Fruit fly (Drosophila melanogaster) whole organism, embryonic: ENCODE data around the gene LManIV.
A peak's percentile ranks its signal among the peaks of the same experiment; 100 is the strongest.

Source experiments
- Adf1 ChIP-seq: fragments of 200-800 bp; sonication (Bioruptor generic); IDR thresholded peaks from 2 replicates; pipeline ENCODE4 v1.3.6; 2022; ENCODE audit warnings: missing biosample characterization, missing genetic modification characterization
- B-H1 ChIP-seq: fragments of 200-800 bp; sonication (Bioruptor generic); IDR thresholded peaks from 3 replicates; pipeline ENCODE4 v1.3.6; 2022; ENCODE audit warnings: missing biosample characterization, missing genetic modification characterization
- B-H2 ChIP-seq: fragments of 200-800 bp; sonication (Bioruptor generic); optimal IDR thresholded peaks from 2 replicates; lab custom pipeline; 2018; ENCODE audit warnings: missing biosample characterization, mild to moderate bottlenecking, missing genetic modification characterization
- Bdp1 ChIP-seq: fragments of 200-800 bp; sonication (Bioruptor generic); optimal IDR thresholded peaks from 3 replicates; lab custom pipeline; 2016; ENCODE audit warnings: missing biosample characterization, missing genetic modification characterization
- CG10209 ChIP-seq: fragments of 200-800 bp; sonication (Bioruptor generic); optimal IDR thresholded peaks from 3 replicates; lab custom pipeline; 2017; ENCODE audit warnings: missing biosample characterization, mild to moderate bottlenecking, missing genetic modification characterization, missing genetic modification reagents
- CG11504 ChIP-seq: fragments of 200-800 bp; sonication (Bioruptor generic); optimal IDR thresholded peaks from 3 replicates; lab custom pipeline; 2019; ENCODE audit warnings: missing biosample characterization, mild to moderate bottlenecking, missing genetic modification characterization, moderate library complexity
- CG12391 ChIP-seq: fragments of 200-800 bp; sonication (Bioruptor generic); optimal IDR thresholded peaks from 3 replicates; lab custom pipeline; 2018; ENCODE audit warnings: missing biosample characterization, mild to moderate bottlenecking, missing genetic modification characterization, moderate library complexity
- CG14014 ChIP-seq: fragments of 200-800 bp; sonication (Bioruptor generic); IDR thresholded peaks from 2 replicates; pipeline ENCODE4 v1.3.6; 2022; ENCODE audit warnings: missing biosample characterization, missing genetic modification characterization
- CG14710 ChIP-seq: fragments of 200-800 bp; sonication (Bioruptor generic); optimal IDR thresholded peaks from 3 replicates; lab custom pipeline; 2019; ENCODE audit warnings: missing biosample characterization, mild to moderate bottlenecking, missing genetic modification characterization, moderate library complexity
- CG17359 ChIP-seq: fragments of 200-800 bp; sonication (Bioruptor generic); optimal IDR thresholded peaks from 3 replicates; lab custom pipeline; 2018; ENCODE audit warnings: missing biosample characterization, mild to moderate bottlenecking, missing genetic modification characterization, moderate library complexity
- CG18599 ChIP-seq: fragments of 200-800 bp; sonication (Bioruptor generic); optimal IDR thresholded peaks from 3 replicates; lab custom pipeline; 2017; ENCODE audit warnings: missing biosample characterization, missing genetic modification characterization, mild to moderate bottlenecking, moderate library complexity, missing genetic modification reagents
- CG2116 ChIP-seq: fragments of 200-800 bp; sonication (Bioruptor generic); optimal IDR thresholded peaks from 3 replicates; lab custom pipeline; 2018; ENCODE audit warnings: missing biosample characterization, mild to moderate bottlenecking, missing genetic modification characterization
- CG3838 ChIP-seq: fragments of 200-800 bp; sonication (Bioruptor generic); optimal IDR thresholded peaks from 3 replicates; lab custom pipeline; 2016; ENCODE audit warnings: missing biosample characterization, missing genetic modification characterization
- CG4854 ChIP-seq: fragments of 200-800 bp; sonication (Bioruptor generic); optimal IDR thresholded peaks from 2 replicates; lab custom pipeline; 2016; ENCODE audit warnings: missing biosample characterization, missing genetic modification characterization, inconsistent platforms
- CG7786 ChIP-seq: fragments of 200-800 bp; sonication (Bioruptor generic); optimal IDR thresholded peaks from 2 replicates; lab custom pipeline; 2016; ENCODE audit warnings: missing biosample characterization, missing genetic modification characterization
- CG8924 ChIP-seq: fragments of 200-800 bp; optimal IDR thresholded peaks from 3 replicates; lab custom pipeline; 2019; ENCODE audit warnings: missing biosample characterization, mild to moderate bottlenecking, missing genetic modification characterization, moderate library complexity
- CG9727 ChIP-seq: fragments of 200-800 bp; sonication (Bioruptor generic); optimal IDR thresholded peaks from 3 replicates; lab custom pipeline; 2017; ENCODE audit warnings: missing biosample characterization, mild to moderate bottlenecking, missing genetic modification characterization
- CG9817 ChIP-seq: fragments of 200-800 bp; sonication (Bioruptor generic); optimal IDR thresholded peaks from 2 replicates; lab custom pipeline; 2018; ENCODE audit warnings: missing biosample characterization, mild to moderate bottlenecking, missing genetic modification characterization, moderate library complexity
- Dbx ChIP-seq: fragments of 200-800 bp; sonication (Bioruptor generic); IDR thresholded peaks from 3 replicates; pipeline ENCODE4 v1.3.6; 2022; ENCODE audit warnings: missing biosample characterization, missing genetic modification characterization
- Deaf1 ChIP-seq: fragments of 200-800 bp; optimal IDR thresholded peaks from 3 replicates; lab custom pipeline; 2019; ENCODE audit warnings: missing biosample characterization, mild to moderate bottlenecking, missing genetic modification characterization, moderate library complexity
- Dref ChIP-seq: fragments of 200-800 bp; sonication (Bioruptor generic); IDR thresholded peaks from 2 replicates; pipeline ENCODE4 v1.3.6; 2022; ENCODE audit warnings: missing biosample characterization, missing genetic modification characterization
- Fer3 ChIP-seq: fragments of 200-800 bp; sonication (Bioruptor generic); optimal IDR thresholded peaks from 2 replicates; lab custom pipeline; 2018; ENCODE audit warnings: missing biosample characterization, mild to moderate bottlenecking, missing genetic modification characterization, moderate library complexity
- H2.0 ChIP-seq: fragments of 200-800 bp; sonication (Bioruptor generic); IDR thresholded peaks from 2 replicates; pipeline ENCODE4 v1.3.6; 2022; ENCODE audit warnings: missing biosample characterization, missing genetic modification characterization
- HLH54F ChIP-seq: fragments of 200-800 bp; sonication (Bioruptor generic); optimal IDR thresholded peaks from 3 replicates; lab custom pipeline; 2016; ENCODE audit warnings: missing biosample characterization, missing genetic modification characterization
- Hr39 ChIP-seq: fragments of >200 bp; optimal IDR thresholded peaks from 2 replicates; lab custom pipeline; 2017
- NC2α ChIP-seq: fragments of 200-800 bp; sonication (Bioruptor generic); optimal IDR thresholded peaks from 2 replicates; lab custom pipeline; 2016; ENCODE audit warnings: missing biosample characterization, missing genetic modification characterization
- Neu2 ChIP-seq: fragments of 200-800 bp; sonication (Bioruptor generic); optimal IDR thresholded peaks from 3 replicates; lab custom pipeline; 2016; ENCODE audit warnings: missing biosample characterization, missing genetic modification characterization, borderline replicate concordance
- Optix ChIP-seq: fragments of 200-800 bp; sonication (Bioruptor generic); IDR thresholded peaks from 3 replicates; pipeline ENCODE4 v1.3.6; 2022; ENCODE audit warnings: missing biosample characterization, missing genetic modification characterization
- Side ChIP-seq: fragments of 200-800 bp; sonication (Bioruptor generic); optimal IDR thresholded peaks from 2 replicates; lab custom pipeline; 2016; ENCODE audit warnings: missing biosample characterization, missing genetic modification characterization
- Sox102F ChIP-seq: fragments of 200-800 bp; sonication (Bioruptor generic); optimal IDR thresholded peaks from 2 replicates; lab custom pipeline; 2018; ENCODE audit warnings: missing biosample characterization, mild to moderate bottlenecking, missing genetic modification characterization, moderate library complexity
- cas ChIP-seq: fragments of 200-800 bp; sonication (Bioruptor generic); IDR thresholded peaks from 2 replicates; pipeline ENCODE4 v1.3.6; 2022; ENCODE audit warnings: missing biosample characterization, missing genetic modification characterization
- cg ChIP-seq: fragments of 200-800 bp; sonication (Bioruptor generic); optimal IDR thresholded peaks from 3 replicates; lab custom pipeline; 2019; ENCODE audit warnings: missing biosample characterization, mild to moderate bottlenecking, missing genetic modification characterization, moderate library complexity
- emc ChIP-seq: fragments of 200-800 bp; sonication (Bioruptor generic); optimal IDR thresholded peaks from 2 replicates; lab custom pipeline; 2016; ENCODE audit warnings: missing biosample characterization, missing genetic modification characterization
- ems ChIP-seq: fragments of 200-800 bp; sonication (Bioruptor generic); optimal IDR thresholded peaks from 3 replicates; lab custom pipeline; 2016; ENCODE audit warnings: missing biosample characterization, missing genetic modification characterization
- en ChIP-seq: fragments of 200-800 bp; sonication (Bioruptor generic); optimal IDR thresholded peaks from 2 replicates; lab custom pipeline; 2016; ENCODE audit warnings: missing biosample characterization, missing genetic modification characterization
- fd102C ChIP-seq: fragments of 200-800 bp; sonication (Bioruptor generic); optimal IDR thresholded peaks from 2 replicates; lab custom pipeline; 2018; ENCODE audit warnings: missing biosample characterization, mild to moderate bottlenecking, missing genetic modification characterization, moderate library complexity
- gro ChIP-seq: fragments of 200-800 bp; sonication (Bioruptor generic); optimal IDR thresholded peaks from 2 replicates; lab custom pipeline; 2016; ENCODE audit warnings: missing biosample characterization, missing genetic modification characterization
- ham ChIP-seq: fragments of 200-800 bp; sonication (Bioruptor generic); IDR thresholded peaks from 2 replicates; pipeline ENCODE4 v1.3.6; 2022; ENCODE audit warnings: missing biosample characterization, missing genetic modification characterization
- hb ChIP-seq: fragments of 200-800 bp; sonication (Bioruptor generic); IDR thresholded peaks from 3 replicates; pipeline ENCODE4 v1.3.6; 2022; ENCODE audit warnings: missing biosample characterization, missing genetic modification characterization; ENCODE audit not compliant: partially characterized antibody
- lilli ChIP-seq: fragments of 200-800 bp; sonication (Bioruptor generic); optimal IDR thresholded peaks from 3 replicates; lab custom pipeline; 2016; ENCODE audit warnings: missing biosample characterization, missing genetic modification characterization
- maf-S ChIP-seq: fragments of 200-800 bp; sonication (Bioruptor generic); optimal IDR thresholded peaks from 2 replicates; lab custom pipeline; 2016; ENCODE audit warnings: missing biosample characterization, missing genetic modification characterization
- nom ChIP-seq: fragments of 200-800 bp; sonication (Bioruptor generic); optimal IDR thresholded peaks from 2 replicates; lab custom pipeline; 2017; ENCODE audit warnings: missing biosample characterization, missing genetic modification characterization, mild to moderate bottlenecking, moderate library complexity, missing genetic modification reagents
- repo ChIP-seq: fragments of 200-800 bp; sonication (Bioruptor generic); optimal IDR thresholded peaks from 2 replicates; lab custom pipeline; 2016; ENCODE audit warnings: missing biosample characterization, missing genetic modification characterization
- run ChIP-seq: fragments of 200-800 bp; sonication (Bioruptor generic); optimal IDR thresholded peaks from 3 replicates; lab custom pipeline; 2018; ENCODE audit warnings: missing biosample characterization, mild to moderate bottlenecking, missing genetic modification characterization
- scrt ChIP-seq: fragments of 200-800 bp; sonication (Bioruptor generic); optimal IDR thresholded peaks from 2 replicates; lab custom pipeline; 2018; ENCODE audit warnings: missing biosample characterization, mild to moderate bottlenecking, missing genetic modification characterization, moderate library complexity
- sima ChIP-seq: fragments of 200-800 bp; sonication (Bioruptor generic); optimal IDR thresholded peaks from 2 replicates; lab custom pipeline; 2016; ENCODE audit warnings: missing biosample characterization, missing genetic modification characterization
- sisA ChIP-seq: fragments of 200-800 bp; sonication (Bioruptor generic); IDR thresholded peaks from 2 replicates; pipeline ENCODE4 v1.3.6; 2022; ENCODE audit warnings: missing biosample characterization, missing genetic modification characterization
- tap ChIP-seq: fragments of 200-800 bp; optimal IDR thresholded peaks from 3 replicates; lab custom pipeline; 2019; ENCODE audit warnings: missing biosample characterization, mild to moderate bottlenecking, missing genetic modification characterization, moderate library complexity
- tgo ChIP-seq: fragments of 200-800 bp; sonication (Bioruptor generic); IDR thresholded peaks from 3 replicates; pipeline ENCODE4 v1.3.6; 2022; ENCODE audit warnings: missing biosample characterization, missing genetic modification characterization
- toy ChIP-seq: fragments of 200-800 bp; sonication (Bioruptor generic); IDR thresholded peaks from 2 replicates; pipeline ENCODE4 v1.3.6; 2022; ENCODE audit warnings: missing biosample characterization, missing genetic modification characterization
- tx ChIP-seq: fragments of 200-800 bp; sonication (Bioruptor generic); optimal IDR thresholded peaks from 2 replicates; lab custom pipeline; 2016; ENCODE audit warnings: missing biosample characterization, missing genetic modification characterization
- wek ChIP-seq: fragments of 200-800 bp; sonication (Bioruptor generic); optimal IDR thresholded peaks from 3 replicates; lab custom pipeline; 2018; ENCODE audit warnings: missing biosample characterization, mild to moderate bottlenecking, missing genetic modification characterization, moderate library complexity

LManIV gene

dm6 chr2L:8735572-8735996 is 36.6 kb downstream of the LManIV start (continued):
- TF ChIP-seq CG17359 (peak; percentile 24), H2.0 (GFP tag; lab: Robert Waterston, UW) (no peak), Hr39 (lab: Kevin White, UChicago) (no peak), emc (no peak), HLH54F (no peak), Bdp1 (GFP tag; lab: Kevin White, UChicago) (no peak), maf-S (GFP tag; lab: Kevin White, UChicago) (no peak), nom (GFP tag; lab: Kevin White, UChicago) (peak; percentile 65), gro (GFP tag; lab: Kevin White, UChicago) (peak; percentile 84), CG14710 (no peak), CG4854 (no peak), Optix (GFP tag; lab: Robert Waterston, UW) (no peak), ham (GFP tag; lab: Robert Waterston, UW) (no peak), Dbx (GFP tag; lab: Robert Waterston, UW) (peak; percentile 74; the same call in 2 of the 3 replicates), CG9817 (tag; lab: Kevin White, UChicago) (no peak), Neu2 (GFP tag; lab: Kevin White, UChicago) (no peak), scrt (GFP tag; lab: Kevin White, UChicago) (peak; percentile 52), repo (no peak), cg (peak; percentile 93), tgo (GFP tag; lab: Robert Waterston, UW) (no peak), en (no peak), Deaf1 (tag; lab: Kevin White, UChicago) (peak; percentile 67), CG10209 (GFP tag; lab: Kevin White, UChicago) (peak; percentile 14), toy (0 out of 2 replicates have a peak, but pooled peaks have one; percentile 22), tap (tag; lab: Kevin White, UChicago) (no peak), CG18599 (GFP tag; lab: Kevin White, UChicago) (peak; percentile 57), B-H1 (no peak; the same call in 2 of the 3 replicates), CG14014 (GFP tag; lab: Robert Waterston, UW) (peak; percentile 44; the same call in 1 of the 2 replicates), Dref (GFP tag; lab: Robert Waterston, UW) (no peak), hb (GFP tag; lab: Robert Waterston, UW) (no peak), wek (GFP tag; lab: Kevin White, UChicago) (no peak), Side (peak; percentile 54), fd102C (GFP tag; lab: Kevin White, UChicago) (no peak), NC2α (GFP tag; lab: Kevin White, UChicago) (no peak), CG9727 (GFP tag; lab: Kevin White, UChicago) (no peak), CG2116 (GFP tag; lab: Kevin White, UChicago) (no peak), Fer3 (tag; lab: Kevin White, UChicago) (peak; percentile 51), CG3838 (GFP tag; lab: Kevin White, UChicago) (no peak), Sox102F (no peak), Adf1 (peak; percentile 72), CG12391 (tag; lab: Kevin White, UChicago) (peak; percentile 17), CG7786 (GFP tag; lab: Kevin White, UChicago) (no peak), run (tag; lab: Kevin White, UChicago) (no peak), tx (GFP tag; lab: Kevin White, UChicago) (no peak), cas (GFP tag; lab: Robert Waterston, UW) (no peak), CG11504 (tag; lab: Kevin White, UChicago) (peak; percentile 2), sisA (GFP tag; lab: Robert Waterston, UW) (no peak), sima (GFP tag; lab: Kevin White, UChicago) (no peak), B-H2 (GFP tag; lab: Kevin White, UChicago) (peak; percentile 46), lilli (GFP tag; lab: Kevin White, UChicago) (peak; percentile 30), ems (GFP tag; lab: Kevin White, UChicago) (no peak), CG8924 (tag; lab: Kevin White, UChicago) (peak; percentile 31)
